Worm (Caenorhabditis elegans): ENCODE data around the gene ufd-2.

ce11 chrII:8027663-8028062, 34.9 kb upstream of the ufd-2 start, which contains the start of gene swsn-7:
- TF ChIP-seq lsy-2 (tag; optimal IDR thresholded peaks at IDR 0.05) (no peak), ztf-11 (tag; optimal IDR thresholded peaks at IDR 0.05) (no peak), fos-1 (tag; optimal IDR thresholded peaks at IDR 0.05) (no peak), lin-14 (GFP tag; optimal IDR thresholded peaks at IDR 0.05) (no peak), swsn-7 (tag; optimal IDR thresholded peaks at IDR 0.05) (no peak), jun-1 (tag; optimal IDR thresholded peaks at IDR 0.05) (no peak), mep-1 (tag; optimal IDR thresholded peaks at IDR 0.05) (no peak), ceh-82 (tag; optimal IDR thresholded peaks at IDR 0.05) (no peak), mdl-1 (tag; optimal IDR thresholded peaks at IDR 0.05) (no peak), unc-86 (tag; optimal IDR thresholded peaks at IDR 0.05) (no peak), zag-1 (tag; optimal IDR thresholded peaks at IDR 0.05) (no peak), unc-62 (GFP tag; optimal IDR thresholded peaks at IDR 0.05) (no peak), grh-1 (GFP tag; IDR thresholded peaks at IDR 0.05) (no peak)
